Worm (Caenorhabditis elegans): ENCODE data around the gene glb-5.

DNA sequence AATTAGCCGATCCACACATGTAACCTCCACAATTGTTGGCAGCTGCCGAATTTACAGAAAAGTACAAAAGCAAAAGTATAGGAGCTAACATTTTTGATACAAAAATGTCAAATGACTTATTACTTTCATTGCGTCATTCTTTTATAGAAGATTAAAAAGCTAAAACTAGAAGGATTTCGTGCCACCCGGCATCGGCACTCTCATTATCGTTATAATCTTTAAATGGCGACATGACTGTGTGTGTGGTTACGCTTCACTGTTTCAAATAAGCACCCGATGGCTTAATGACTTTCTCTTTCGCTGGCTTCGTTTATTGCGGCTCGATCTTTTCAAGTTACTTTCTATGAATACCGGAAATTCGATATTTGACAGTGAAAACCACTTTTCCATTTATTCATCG, 24.9 kb upstream of the glb-5 start, which contains the start of gene grl-1:
- TF ChIP-seq pqm-1 (tag; optimal IDR thresholded peaks at IDR 0.05) = no peak
- no peak for TF ChIP-seq fos-1 (tag; optimal IDR thresholded peaks at IDR 0.05)
